Worm (Caenorhabditis elegans) whole organism, L4 larva: ENCODE measurements around the gene srw-143.

Experiments used
- ZK546.5 ChIP-seq, 2 experiments: sonication (generic microtip); optimal IDR thresholded peaks; 2 replicates each; lab custom pipeline; 2017; ENCODE audit warnings: missing biosample characterization in 2 of 2, missing genetic modification characterization in 2 of 2
- aly-2 ChIP-seq: sonication (generic microtip); optimal IDR thresholded peaks from 2 replicates; lab custom pipeline; 2018; ENCODE audit warnings: missing biosample characterization, missing genetic modification characterization
- fos-1 ChIP-seq: fragments of 150-350 bp; optimal IDR thresholded peaks from 2 replicates; lab custom pipeline; 2014; ENCODE audit warnings: missing biosample characterization, missing genetic modification characterization
- hif-1 ChIP-seq, 2 experiments: sonication (generic microtip); optimal IDR thresholded peaks; 2 replicates each; lab custom pipeline; 2016 to 2017; ENCODE audit warnings: missing compliant biosample characterization in 2 of 2, missing genetic modification characterization in 2 of 2, missing genetic modification reagents in 2 of 2, missing genotype in 2 of 2, mild to moderate bottlenecking in 1 of 2
- hlh-30 ChIP-seq: sonication (generic microtip); optimal IDR thresholded peaks from 2 replicates; lab custom pipeline; 2017; ENCODE audit warnings: antibody characterized with exemption, mild to moderate bottlenecking, missing genetic modification characterization, missing compliant biosample characterization; ENCODE audit not compliant: insufficient read depth
- mdl-1 ChIP-seq, 2 experiments: fragments of 150-350 bp in 1 of 2; sonication (generic microtip) in 1 of 2; optimal IDR thresholded peaks; 2 replicates each; lab custom pipeline; 2014 to 2017; ENCODE audit warnings: missing biosample characterization in 2 of 2, missing genetic modification characterization in 2 of 2
- nhr-10 ChIP-seq: fragments of 150-350 bp; optimal IDR thresholded peaks from 2 replicates; lab custom pipeline; 2014; ENCODE audit warnings: missing biosample characterization, missing genetic modification characterization
- nhr-25 ChIP-seq: sonication (generic microtip); optimal IDR thresholded peaks from 2 replicates; lab custom pipeline; 2017; ENCODE audit warnings: missing genetic modification characterization, mild to moderate bottlenecking, missing compliant biosample characterization, antibody characterized with exemption, moderate library complexity, borderline replicate concordance; ENCODE audit not compliant: insufficient read depth
- pha-4 ChIP-seq, 2 experiments: fragments of 150-350 bp in 1 of 2; fragments of 200-800 bp in 1 of 2; sonication (Bioruptor generic) in 1 of 2; IDR thresholded peaks in 1 of 2; optimal IDR thresholded peaks in 1 of 2; 2 replicates each; pipeline versions ENCODE4 v1.3.6 to Lab custom; 2014 to 2022; ENCODE audit warnings: missing genetic modification characterization in 2 of 2, missing genetic modification reagents in 2 of 2, missing biosample characterization in 1 of 2, missing compliant biosample characterization in 1 of 2
- unc-39 ChIP-seq: sonication (generic microtip); optimal IDR thresholded peaks from 2 replicates; lab custom pipeline; 2017; ENCODE audit warnings: missing biosample characterization, missing genetic modification characterization

ce11 chrV:2892976-2893375 is 48.3 kb downstream of the srw-143 start, which contains the start of gene srh-127:
- TF ChIP-seq hif-1 (tag; optimal IDR thresholded peaks at IDR 0.05; lab: Kevin White, UChicago) (no peak), pha-4 (GFP tag; IDR thresholded peaks at IDR 0.05; lab: Robert Waterston, UW) (no peak), pha-4 (tag; optimal IDR thresholded peaks at IDR 0.05; lab: Kevin White, UChicago) (no peak), hlh-30 (tag; lab: Kevin White, UChicago) (no peak), ZK546.5 (tag; optimal IDR thresholded peaks at IDR 0.05; lab: Kevin White, UChicago) (no peak), mdl-1 (tag; optimal IDR thresholded peaks at IDR 0.05; lab: Kevin White, UChicago) (no peak), fos-1 (tag; lab: Kevin White, UChicago) (no peak), nhr-25 (no peak), aly-2 (tag; lab: Kevin White, UChicago) (no peak), nhr-10 (tag; lab: Kevin White, UChicago) (no peak), unc-39 (tag; lab: Kevin White, UChicago) (no peak)
